Fruit fly (Drosophila melanogaster) whole organism: ENCODE data around the gene Nubp2.

Source experiments
- CG8478 ChIP-seq: fragments of >200 bp; optimal IDR thresholded peaks from 2 replicates; lab custom pipeline; 2018; ENCODE audit warnings: inconsistent platforms
- Dll ChIP-seq: fragments of >200 bp; optimal IDR thresholded peaks from 2 replicates; lab custom pipeline; 2017
- EcR ChIP-seq, 2 experiments: fragments of >200 bp; optimal IDR thresholded peaks; 2 replicates each; lab custom pipeline; 2017; ENCODE audit warnings: missing biosample characterization in 2 of 2, missing genetic modification characterization in 2 of 2, missing genetic modification reagents in 2 of 2
- pan ChIP-seq: fragments of >200 bp; optimal IDR thresholded peaks from 2 replicates; lab custom pipeline; 2017
- psq ChIP-seq: fragments of >200 bp; optimal IDR thresholded peaks from 2 replicates; lab custom pipeline; 2017
- usp ChIP-seq: fragments of >200 bp; optimal IDR thresholded peaks from 2 replicates; lab custom pipeline; 2017; ENCODE audit warnings: missing biosample characterization, missing genetic modification characterization, mixed read lengths

Gene Nubp2

DNA sequence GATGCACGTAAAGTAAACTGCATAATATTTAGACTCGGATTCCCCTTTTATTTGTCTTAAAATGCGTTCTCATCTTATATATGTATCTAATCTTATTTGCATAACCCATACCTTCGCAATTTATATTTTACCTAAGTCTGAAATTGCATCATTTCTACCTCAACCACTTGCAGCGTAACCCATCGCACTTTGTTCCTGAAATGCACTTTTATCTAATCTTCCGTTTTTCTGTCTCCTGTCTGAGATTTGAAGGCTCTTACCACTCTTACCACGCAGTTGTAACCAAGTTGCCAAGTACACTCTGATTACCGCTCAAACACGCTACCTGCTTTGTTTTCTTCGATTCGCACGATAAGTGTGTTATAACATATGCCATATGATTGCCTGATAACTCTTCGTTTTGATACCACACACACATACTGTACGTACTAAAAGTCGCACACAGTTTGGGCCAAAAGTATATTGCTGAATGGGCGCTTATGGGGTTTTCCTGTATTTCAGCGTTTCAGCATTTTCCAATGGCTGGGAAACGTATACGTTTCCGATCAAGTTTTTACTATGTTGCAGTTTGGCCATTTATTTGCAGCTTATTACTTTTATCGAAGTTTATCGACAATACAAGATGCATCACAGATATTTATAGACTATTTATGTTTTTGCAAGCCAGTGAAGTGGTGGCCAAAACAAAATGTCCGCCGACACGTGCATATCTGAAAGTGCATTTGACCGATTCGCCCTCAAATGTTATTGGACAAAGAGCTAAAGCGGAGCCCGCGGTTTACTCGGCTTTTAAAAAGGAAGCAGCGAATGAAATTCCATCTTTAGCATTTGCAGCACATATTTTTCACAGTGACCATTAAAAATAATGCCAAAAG, 13.0 kb downstream of the Nubp2 start:
- TF ChIP-seq usp (no peak), psq (no peak), Dll (no peak), pan (lab: Kevin White, UChicago) (no peak), EcR (GFP tag; optimal IDR thresholded peaks at IDR 0.05; lab: Kevin White, UChicago) (no peak), CG8478 (no peak)

- no peak for TF ChIP-seq pan (lab: Kevin White, UChicago)
- TF ChIP-seq psq = no peak
- TF ChIP-seq CG8478 = no peak
- no peak for TF ChIP-seq EcR (GFP tag; optimal IDR thresholded peaks at IDR 0.05; lab: Kevin White, UChicago)
- TF ChIP-seq Dll = no peak
- no peak for TF ChIP-seq usp
Measured at dm6 chr3L:20540182-20540974, 14.0 kb downstream of the Nubp2 start, which contains the start of gene Rcd2. Gene Rcd2 (minus strand): TSS chr3L:20540417.

- no peak for TF ChIP-seq CG8478
- TF ChIP-seq usp = no peak
- no peak for TF ChIP-seq Dll
- no peak for TF ChIP-seq pan (lab: Kevin White, UChicago)
- no peak for TF ChIP-seq psq
- no peak for TF ChIP-seq EcR (GFP tag; optimal IDR thresholded peaks at IDR 0.05; lab: Kevin White, UChicago)
Measured at dm6 chr3L:20540975-20541951, 14.9 kb downstream of the Nubp2 start.

DNA sequence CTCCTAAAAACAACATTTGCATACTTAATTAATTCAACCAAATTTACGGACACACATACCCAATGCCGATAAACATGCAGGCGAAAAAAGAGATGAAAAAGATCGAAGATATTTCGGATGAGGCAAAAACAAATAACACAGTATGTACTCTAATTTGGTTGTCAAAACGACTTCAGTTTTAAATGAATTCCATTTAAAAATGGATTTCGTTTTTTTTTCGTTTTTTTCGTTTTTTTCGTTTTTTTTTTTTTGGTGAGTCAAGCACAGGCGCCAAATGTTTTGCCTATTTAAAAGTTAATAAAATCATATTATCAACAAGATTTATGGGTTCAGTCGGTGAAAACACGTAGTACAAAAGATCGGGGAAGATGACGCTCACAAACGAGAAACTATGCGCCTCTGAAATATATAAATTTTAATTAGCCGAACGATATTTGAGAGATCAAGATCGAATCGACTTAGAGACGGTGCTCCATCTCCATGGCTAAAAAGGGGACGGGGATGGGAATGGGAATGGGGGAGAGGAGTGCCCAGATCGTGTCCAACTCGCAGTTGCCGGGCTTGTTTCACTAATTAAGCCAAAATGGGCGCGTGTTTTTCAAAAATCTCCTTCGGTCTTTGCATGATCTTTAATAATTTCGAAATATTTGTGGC, 22.0 kb downstream of the Nubp2 start:
- TF ChIP-seq Dll (no peak), pan (lab: Kevin White, UChicago) (no peak), psq (no peak), usp (no peak)

dm6 chr3L:20549358-20549757, 23.0 kb downstream of the Nubp2 start:
- TF ChIP-seq usp = no peak
- no peak for TF ChIP-seq CG8478
- TF ChIP-seq Dll = no peak
- TF ChIP-seq EcR (GFP tag; optimal IDR thresholded peaks at IDR 0.05; lab: Kevin White, UChicago) = no peak
- TF ChIP-seq pan (lab: Kevin White, UChicago) = no peak
- TF ChIP-seq psq = no peak

DNA sequence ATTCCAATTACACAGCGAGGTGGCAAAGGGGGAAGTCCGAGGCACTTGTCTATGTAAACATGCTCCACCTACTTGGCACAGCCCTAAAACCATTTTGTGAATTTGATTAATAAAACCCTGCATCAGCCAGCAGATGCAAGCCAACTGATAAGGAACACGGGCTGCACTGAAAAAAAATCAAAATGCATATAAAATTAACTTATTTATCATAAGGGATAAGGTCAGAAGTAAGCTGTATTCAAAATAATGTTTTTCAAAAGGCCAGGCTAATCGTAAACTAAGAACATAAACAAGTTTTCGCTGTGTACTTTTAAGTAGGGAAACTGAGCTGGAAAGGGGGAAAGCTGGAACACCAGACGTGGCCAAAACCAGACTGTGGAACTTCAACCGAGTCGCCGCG, 25.5 kb downstream of the Nubp2 start:
- TF ChIP-seq CG8478 (no peak), Dll (no peak), psq (no peak), pan (lab: Kevin White, UChicago) (no peak), usp (no peak), EcR (GFP tag; optimal IDR thresholded peaks at IDR 0.05; lab: Kevin White, UChicago) (no peak)

DNA sequence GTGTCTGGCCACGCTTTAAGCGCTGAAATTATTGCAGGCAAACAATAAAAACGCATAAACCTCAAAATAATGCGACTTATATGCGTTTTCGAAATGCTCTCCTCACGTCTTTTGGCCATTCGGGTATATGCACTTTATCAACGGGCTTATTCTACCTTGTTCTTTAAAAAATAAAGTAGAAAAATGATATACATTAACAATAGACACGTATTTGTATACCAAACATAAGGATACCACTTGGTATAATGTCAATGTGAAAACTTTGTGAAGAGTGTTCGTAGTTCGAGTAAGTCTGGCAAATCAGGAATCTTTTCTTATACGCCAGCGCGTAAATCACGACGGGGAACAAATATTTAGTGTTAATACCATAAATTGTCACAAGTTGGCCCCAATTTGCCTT, 30.0 kb downstream of the Nubp2 start:
- TF ChIP-seq EcR (GFP tag; optimal IDR thresholded peaks at IDR 0.05; lab: Kevin White, UChicago) (no peak), pan (lab: Kevin White, UChicago) (no peak), Dll (no peak), usp (no peak), CG8478 (no peak), psq (no peak)

DNA sequence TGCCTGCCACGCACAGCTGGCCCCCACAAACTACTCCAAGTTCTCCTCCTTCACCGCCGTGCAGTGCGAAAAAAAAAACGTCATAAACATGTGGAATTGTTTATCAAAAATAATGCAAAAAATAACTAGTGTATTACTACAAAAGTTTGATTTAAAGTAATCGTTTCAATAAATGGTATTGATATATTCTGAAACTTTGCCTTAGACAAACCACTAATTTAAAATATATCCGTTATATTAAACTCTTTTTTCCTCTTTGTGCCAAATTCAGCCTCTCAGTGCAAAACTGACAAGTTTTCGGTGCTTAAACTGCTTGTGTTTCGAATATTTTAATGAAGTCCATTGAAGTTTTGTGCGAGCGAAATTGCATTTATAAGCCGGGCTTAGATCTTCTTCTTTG, 30.7 kb downstream of the Nubp2 start:
- no peak for TF ChIP-seq CG8478
- TF ChIP-seq usp = no peak
- TF ChIP-seq pan (lab: Kevin White, UChicago) = no peak
- TF ChIP-seq EcR (GFP tag; optimal IDR thresholded peaks at IDR 0.05; lab: Kevin White, UChicago) = no peak

- TF ChIP-seq EcR (GFP tag; optimal IDR thresholded peaks at IDR 0.05; lab: Kevin White, UChicago) (no peak), psq (no peak), CG8478 (no peak), Dll (no peak), usp (no peak), pan (lab: Kevin White, UChicago) (no peak)
Measured at dm6 chr3L:20562649-20563048, 36.3 kb downstream of the Nubp2 start.

- TF ChIP-seq EcR (GFP tag; optimal IDR thresholded peaks at IDR 0.05; lab: Kevin White, UChicago) = no peak
- no peak for TF ChIP-seq Dll
- TF ChIP-seq CG8478 = no peak
- no peak for TF ChIP-seq psq
- TF ChIP-seq pan (lab: Kevin White, UChicago) = no peak
- no peak for TF ChIP-seq usp
Measured at dm6 chr3L:20563767-20564166, 37.4 kb downstream of the Nubp2 start.

DNA sequence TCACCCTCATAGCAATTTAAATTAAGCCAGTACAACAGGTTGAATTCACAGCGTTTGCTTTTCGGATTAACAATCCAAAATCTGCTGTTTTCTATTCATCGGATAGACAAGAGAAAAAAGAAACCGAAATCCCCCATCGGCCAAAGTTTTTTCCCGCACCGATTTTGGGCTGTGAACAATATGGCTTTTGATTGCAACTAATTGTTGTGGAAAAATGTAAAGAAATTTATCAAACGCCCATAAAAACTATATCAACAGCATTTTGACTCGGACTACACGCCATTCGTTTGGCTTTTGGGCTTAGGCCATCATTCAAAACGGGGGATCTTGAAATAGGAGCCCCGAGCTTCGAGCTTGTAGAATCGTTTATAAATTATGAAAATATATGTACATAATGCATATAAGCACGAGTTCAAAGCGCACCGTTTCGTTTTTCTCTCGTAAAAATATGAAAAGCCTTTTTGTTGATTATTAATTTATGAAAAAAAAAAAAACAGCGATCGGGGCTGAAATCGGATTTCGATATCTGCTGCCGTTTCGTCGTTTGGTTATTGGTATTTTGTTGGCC, 39.3 kb downstream of the Nubp2 start:
- TF ChIP-seq psq = no peak
- TF ChIP-seq usp = no peak
- no peak for TF ChIP-seq CG8478
- no peak for TF ChIP-seq EcR (GFP tag; optimal IDR thresholded peaks at IDR 0.05; lab: Kevin White, UChicago)
- TF ChIP-seq pan (lab: Kevin White, UChicago) = no peak
- TF ChIP-seq Dll = no peak
